Fruit fly (Drosophila melanogaster) whole organism, embryonic: ENCODE measurements around the gene Mlc2.
A peak's percentile ranks its signal among the peaks of the same experiment; 100 is the strongest.

Experiments used
- Atf3 ChIP-seq: fragments of 200-800 bp; sonication (Bioruptor generic); optimal IDR thresholded peaks from 3 replicates; lab custom pipeline; 2016; ENCODE audit warnings: missing biosample characterization, missing genetic modification characterization
- Atf6 ChIP-seq: fragments of 200-800 bp; sonication (Bioruptor generic); IDR thresholded peaks from 2 replicates; pipeline ENCODE4 v1.3.6; 2022; ENCODE audit warnings: missing biosample characterization, missing genetic modification characterization
- Bgb ChIP-seq: fragments of 200-800 bp; sonication (Bioruptor generic); IDR thresholded peaks from 2 replicates; pipeline ENCODE4 v1.3.6; 2022; ENCODE audit warnings: missing biosample characterization, missing genetic modification characterization; ENCODE audit not compliant: partially characterized antibody
- CG10959 ChIP-seq: fragments of 200-800 bp; sonication (Bioruptor generic); IDR thresholded peaks from 2 replicates; pipeline ENCODE4 v1.3.6; 2022; ENCODE audit warnings: missing biosample characterization, missing genetic modification characterization
- CG11398 ChIP-seq: fragments of 200-800 bp; sonication (Bioruptor generic); optimal IDR thresholded peaks from 2 replicates; lab custom pipeline; 2016; ENCODE audit warnings: missing biosample characterization, missing genetic modification characterization
- CG11723 ChIP-seq: fragments of 200-800 bp; sonication (Bioruptor generic); optimal IDR thresholded peaks from 2 replicates; lab custom pipeline; 2017; ENCODE audit warnings: missing biosample characterization, mild to moderate bottlenecking, missing genetic modification characterization
- CG12236 ChIP-seq: fragments of 200-800 bp; sonication (Bioruptor generic); optimal IDR thresholded peaks from 2 replicates; lab custom pipeline; 2016; ENCODE audit warnings: missing biosample characterization, missing genetic modification characterization
- CG13287 ChIP-seq: fragments of 200-800 bp; sonication (Bioruptor generic); IDR thresholded peaks from 2 replicates; pipeline ENCODE4 v1.3.6; 2022; ENCODE audit warnings: missing biosample characterization, missing genetic modification characterization; ENCODE audit not compliant: partially characterized antibody
- CG17912 ChIP-seq: fragments of 200-800 bp; sonication (Bioruptor generic); optimal IDR thresholded peaks from 2 replicates; lab custom pipeline; 2018; ENCODE audit warnings: missing biosample characterization, mild to moderate bottlenecking, missing genetic modification characterization
- CG1832 ChIP-seq: fragments of 200-800 bp; sonication (Bioruptor generic); optimal IDR thresholded peaks from 2 replicates; lab custom pipeline; 2017; ENCODE audit warnings: missing biosample characterization, mild to moderate bottlenecking, missing genetic modification characterization, inconsistent platforms
- CG2875 ChIP-seq: fragments of 200-800 bp; sonication (Bioruptor generic); optimal IDR thresholded peaks from 2 replicates; lab custom pipeline; 2017; ENCODE audit warnings: missing biosample characterization, mild to moderate bottlenecking, missing genetic modification characterization, missing genetic modification reagents
- CG42726 ChIP-seq: fragments of 200-800 bp; sonication (Bioruptor generic); IDR thresholded peaks from 2 replicates; pipeline ENCODE4 v1.3.6; 2022; ENCODE audit warnings: missing biosample characterization, missing genetic modification characterization; ENCODE audit not compliant: partially characterized antibody
- CG4328 ChIP-seq: fragments of 200-800 bp; sonication (Bioruptor generic); optimal IDR thresholded peaks from 3 replicates; lab custom pipeline; 2017; ENCODE audit warnings: missing biosample characterization, missing genetic modification reagents, missing genetic modification characterization
- CG4707 ChIP-seq: fragments of 200-800 bp; sonication (Bioruptor generic); optimal IDR thresholded peaks from 2 replicates; lab custom pipeline; 2018; ENCODE audit warnings: missing biosample characterization, mild to moderate bottlenecking, missing genetic modification characterization, moderate library complexity
- CG6791 ChIP-seq: fragments of 200-800 bp; sonication (Bioruptor generic); IDR thresholded peaks from 3 replicates; pipeline ENCODE4 v1.3.6; 2022; ENCODE audit warnings: missing biosample characterization, missing genetic modification characterization; ENCODE audit not compliant: partially characterized antibody
- CG7839 ChIP-seq: fragments of 200-800 bp; sonication (Bioruptor generic); optimal IDR thresholded peaks from 3 replicates; lab custom pipeline; 2018; ENCODE audit warnings: missing biosample characterization, mild to moderate bottlenecking, missing genetic modification characterization, moderate library complexity
- CG8281 ChIP-seq: fragments of 200-800 bp; sonication (Bioruptor generic); optimal IDR thresholded peaks from 2 replicates; lab custom pipeline; 2018; ENCODE audit warnings: missing biosample characterization, mild to moderate bottlenecking, missing genetic modification characterization, moderate library complexity
- CG9817 ChIP-seq: fragments of 200-800 bp; sonication (Bioruptor generic); optimal IDR thresholded peaks from 2 replicates; lab custom pipeline; 2018; ENCODE audit warnings: missing biosample characterization, mild to moderate bottlenecking, missing genetic modification characterization, moderate library complexity
- CTCF ChIP-seq: fragments of 200-800 bp; sonication (Bioruptor generic); optimal IDR thresholded peaks from 2 replicates; lab custom pipeline; 2017; ENCODE audit warnings: missing biosample characterization, mild to moderate bottlenecking, missing genetic modification characterization, moderate library complexity
- Dad ChIP-seq: fragments of 200-800 bp; sonication (Bioruptor generic); optimal IDR thresholded peaks from 3 replicates; lab custom pipeline; 2016; ENCODE audit warnings: missing biosample characterization, missing genetic modification characterization
- Jarid2 ChIP-seq: fragments of 200-800 bp; sonication (Bioruptor generic); optimal IDR thresholded peaks from 3 replicates; lab custom pipeline; 2017; ENCODE audit warnings: mild to moderate bottlenecking, missing biosample characterization, missing genetic modification reagents, missing genetic modification characterization
- MTF-1 ChIP-seq: fragments of 200-800 bp; sonication (Bioruptor generic); optimal IDR thresholded peaks from 2 replicates; lab custom pipeline; 2018; ENCODE audit warnings: missing biosample characterization, mild to moderate bottlenecking, missing genetic modification characterization, borderline replicate concordance
- Opbp ChIP-seq: fragments of 200-800 bp; sonication (Bioruptor generic); IDR thresholded peaks from 3 replicates; pipeline ENCODE4 v1.3.6; 2022; ENCODE audit warnings: missing biosample characterization, missing genetic modification characterization; ENCODE audit not compliant: partially characterized antibody
- Poxn ChIP-seq: fragments of 200-800 bp; sonication (Bioruptor generic); IDR thresholded peaks from 2 replicates; pipeline ENCODE4 v1.3.6; 2022; ENCODE audit warnings: missing biosample characterization, missing genetic modification characterization
- Trl ChIP-seq, 3 experiments: fragments of >200 bp in 2 of 3; fragments of 200-800 bp in 1 of 3; sonication (Bioruptor generic) in 1 of 3; optimal IDR thresholded peaks; 2 replicates in 1 of 3; 3 replicates in 2 of 3; lab custom pipeline; 2016 to 2017; ENCODE audit warnings: missing biosample characterization in 1 of 3, missing genetic modification characterization in 1 of 3
- YL-1 ChIP-seq: fragments of 200-800 bp; sonication (Bioruptor generic); optimal IDR thresholded peaks from 3 replicates; lab custom pipeline; 2017; ENCODE audit warnings: missing biosample characterization, mild to moderate bottlenecking, missing genetic modification characterization
- ase ChIP-seq: fragments of 200-800 bp; sonication (Bioruptor generic); IDR thresholded peaks from 3 replicates; pipeline ENCODE4 v1.3.6; 2022; ENCODE audit warnings: missing biosample characterization, missing genetic modification characterization
- bbx ChIP-seq: fragments of 200-800 bp; sonication (Bioruptor generic); IDR thresholded peaks from 2 replicates; pipeline ENCODE4 v1.3.6; 2022; ENCODE audit warnings: missing biosample characterization, missing genetic modification characterization; ENCODE audit not compliant: partially characterized antibody
- bowl ChIP-seq: fragments of 200-800 bp; sonication (Bioruptor generic); IDR thresholded peaks from 2 replicates; pipeline ENCODE4 v1.3.6; 2022; ENCODE audit warnings: missing biosample characterization, missing genetic modification characterization
- br ChIP-seq: fragments of >200 bp; optimal IDR thresholded peaks from 2 replicates; lab custom pipeline; 2017
- cato ChIP-seq: fragments of 200-800 bp; sonication (Bioruptor generic); optimal IDR thresholded peaks from 2 replicates; lab custom pipeline; 2016; ENCODE audit warnings: missing biosample characterization, missing genetic modification characterization, borderline replicate concordance
- dm ChIP-seq: fragments of 200-800 bp; sonication (Bioruptor generic); optimal IDR thresholded peaks from 3 replicates; lab custom pipeline; 2016; ENCODE audit warnings: missing biosample characterization, missing genetic modification characterization
- dysf ChIP-seq: fragments of 200-800 bp; sonication (Bioruptor generic); IDR thresholded peaks from 3 replicates; pipeline ENCODE4 v1.3.6; 2022; ENCODE audit warnings: missing biosample characterization, missing genetic modification characterization
- esg ChIP-seq: fragments of 200-800 bp; sonication (Bioruptor generic); conservative IDR thresholded peaks from 2 replicates; pipeline ENCODE4 v1.3.6; 2022; ENCODE audit warnings: missing biosample characterization, missing genetic modification characterization
- eyg ChIP-seq: fragments of 200-800 bp; sonication (Bioruptor generic); optimal IDR thresholded peaks from 3 replicates; lab custom pipeline; 2016; ENCODE audit warnings: missing biosample characterization, missing genetic modification characterization
- gcm ChIP-seq: fragments of 200-800 bp; sonication (Bioruptor generic); optimal IDR thresholded peaks from 2 replicates; lab custom pipeline; 2019; ENCODE audit warnings: missing biosample characterization, mild to moderate bottlenecking, missing genetic modification characterization, moderate library complexity
- hb ChIP-seq: fragments of 200-800 bp; sonication (Bioruptor generic); IDR thresholded peaks from 3 replicates; pipeline ENCODE4 v1.3.6; 2022; ENCODE audit warnings: missing biosample characterization, missing genetic modification characterization; ENCODE audit not compliant: partially characterized antibody
- hbn ChIP-seq: fragments of 200-800 bp; sonication (Bioruptor generic); IDR thresholded peaks from 2 replicates; pipeline ENCODE4 v1.3.6; 2022; ENCODE audit warnings: missing biosample characterization, missing genetic modification characterization; ENCODE audit not compliant: partially characterized antibody
- kay ChIP-seq: fragments of 200-800 bp; sonication (Bioruptor generic); optimal IDR thresholded peaks from 2 replicates; lab custom pipeline; 2016; ENCODE audit warnings: missing biosample characterization, missing genetic modification characterization
- pb ChIP-seq: fragments of 200-800 bp; sonication (Bioruptor generic); optimal IDR thresholded peaks from 3 replicates; lab custom pipeline; 2016; ENCODE audit warnings: missing biosample characterization, missing genetic modification characterization
- sna ChIP-seq: fragments of 200-800 bp; sonication (Bioruptor generic); IDR thresholded peaks from 2 replicates; pipeline ENCODE4 v1.3.6; 2022; ENCODE audit warnings: missing biosample characterization, missing genetic modification characterization; ENCODE audit not compliant: partially characterized antibody
- sqz ChIP-seq: fragments of 200-800 bp; sonication (Bioruptor generic); optimal IDR thresholded peaks from 3 replicates; lab custom pipeline; 2018; ENCODE audit warnings: missing biosample characterization, mild to moderate bottlenecking, missing genetic modification characterization
- tin ChIP-seq: fragments of 200-800 bp; sonication (Bioruptor generic); optimal IDR thresholded peaks from 3 replicates; lab custom pipeline; 2016; ENCODE audit warnings: missing biosample characterization, missing genetic modification characterization
- tna ChIP-seq: fragments of 200-800 bp; sonication (Bioruptor generic); IDR thresholded peaks from 2 replicates; pipeline ENCODE4 v1.3.6; 2022; ENCODE audit warnings: missing biosample characterization, missing genetic modification characterization; ENCODE audit not compliant: partially characterized antibody
- tup ChIP-seq: fragments of 200-800 bp; sonication (Bioruptor generic); optimal IDR thresholded peaks from 2 replicates; lab custom pipeline; 2016; ENCODE audit warnings: missing biosample characterization, mild to moderate bottlenecking, missing genetic modification characterization, moderate library complexity
- tx ChIP-seq: fragments of 200-800 bp; sonication (Bioruptor generic); optimal IDR thresholded peaks from 2 replicates; lab custom pipeline; 2016; ENCODE audit warnings: missing biosample characterization, missing genetic modification characterization
- unc-4 ChIP-seq: fragments of 200-800 bp; sonication (Bioruptor generic); IDR thresholded peaks from 2 replicates; pipeline ENCODE4 v1.3.6; 2022; ENCODE audit warnings: missing biosample characterization, missing genetic modification characterization; ENCODE audit not compliant: partially characterized antibody

The Mlc2 gene

dm6 chr3R:30203104-30203986, 29.0 kb upstream of the Mlc2 start (continued):
- TF ChIP-seq Poxn (GFP tag; lab: Robert Waterston, UW) (peak; percentile 74; the same call in 1 of the 2 replicates), CG11723 (GFP tag; lab: Kevin White, UChicago) (peak; percentile 95), gcm (GFP tag; lab: Kevin White, UChicago) (peak; percentile 81), tna (GFP tag; lab: Robert Waterston, UW) (no peak), sqz (GFP tag; lab: Kevin White, UChicago) (peak; percentile 73), CG10959 (GFP tag; lab: Robert Waterston, UW) (peak; percentile 88), tup (peak; percentile 95), CG9817 (tag; lab: Kevin White, UChicago) (peak; percentile 90), CG8281 (tag; lab: Kevin White, UChicago) (peak; percentile 86), kay (GFP tag; lab: Kevin White, UChicago) (peak; percentile 90)
- TF ChIP-seq, all 482 proteins: peak for 433

dm6 chr3R:30202898-30203103, 28.4 kb upstream of the Mlc2 start, which contains the start of gene CG9743:
CG9743 (minus strand) TSS chr3R:30202998.
- TF ChIP-seq Atf3 (no peak), ase (GFP tag; lab: Robert Waterston, UW) (no peak), CG17912 (no peak), CG13287 (GFP tag; lab: Robert Waterston, UW) (peak; percentile 24; the same call in 1 of the 2 replicates), hb (0 out of 3 replicates have a peak, but pooled peaks have one; percentile 15), eyg (GFP tag; lab: Kevin White, UChicago) (no peak), Dad (GFP tag; lab: Kevin White, UChicago) (no peak), CG2875 (no peak), br (lab: Kevin White, UChicago) (no peak), CG1832 (GFP tag; lab: Kevin White, UChicago) (no peak), Atf6 (GFP tag; lab: Robert Waterston, UW) (no peak), unc-4 (GFP tag; lab: Robert Waterston, UW) (peak; percentile 23; the same call in 1 of the 2 replicates), dm (no peak), CG11398 (GFP tag; lab: Kevin White, UChicago) (no peak), dysf (GFP tag; lab: Robert Waterston, UW) (no peak), bowl (GFP tag; lab: Robert Waterston, UW) (no peak), CTCF (GFP tag; lab: Kevin White, UChicago) (no peak), sna (GFP tag; lab: Robert Waterston, UW) (0 out of 2 replicates have a peak, but pooled peaks have one; percentile 21), tx (GFP tag; lab: Kevin White, UChicago) (no peak), hbn (GFP tag; lab: Robert Waterston, UW) (no peak), CG7839 (tag; lab: Kevin White, UChicago) (no peak), MTF-1 (GFP tag; lab: Kevin White, UChicago) (no peak), Opbp (GFP tag; lab: Robert Waterston, UW) (no peak), tin (GFP tag; lab: Kevin White, UChicago) (no peak), CG6791 (peak; percentile 9; the same call in 1 of the 3 replicates), CG4707 (GFP tag; lab: Kevin White, UChicago) (no peak), CG42726 (GFP tag; lab: Robert Waterston, UW) (0 out of 2 replicates have a peak, but pooled peaks have one; percentile 5), pb (GFP tag; lab: Kevin White, UChicago) (no peak), YL-1 (GFP tag; lab: Kevin White, UChicago) (no peak), Bgb (GFP tag; lab: Robert Waterston, UW) (peak; percentile 34), CG4328 (GFP tag; lab: Kevin White, UChicago) (no peak), Jarid2 (peak; percentile 35), bbx (GFP tag; lab: Robert Waterston, UW) (peak; percentile 38; the same call in 1 of the 2 replicates), CG12236 (no peak), cato (GFP tag; lab: Kevin White, UChicago) (no peak), Trl (optimal IDR thresholded peaks at IDR 0.05; lab: Kevin White, UChicago) (peak in 1 of 2 experiments; percentile 6), Trl (GFP tag; optimal IDR thresholded peaks at IDR 0.05; lab: Kevin White, UChicago) (no peak), esg (GFP tag; lab: Robert Waterston, UW) (no peak)
